Fruit fly (Drosophila melanogaster) S2 (cell line): ENCODE data around the gene CG14990.

Experiments
- CG8478 ChIP-seq: fragments of >200 bp; optimal IDR thresholded peaks from 2 replicates; lab custom pipeline; 2018
- CTCF ChIP-seq, 2 experiments: fragments of >200 bp; optimal IDR thresholded peaks; 2 replicates each; lab custom pipeline; 2018

CG14990 gene

DNA sequence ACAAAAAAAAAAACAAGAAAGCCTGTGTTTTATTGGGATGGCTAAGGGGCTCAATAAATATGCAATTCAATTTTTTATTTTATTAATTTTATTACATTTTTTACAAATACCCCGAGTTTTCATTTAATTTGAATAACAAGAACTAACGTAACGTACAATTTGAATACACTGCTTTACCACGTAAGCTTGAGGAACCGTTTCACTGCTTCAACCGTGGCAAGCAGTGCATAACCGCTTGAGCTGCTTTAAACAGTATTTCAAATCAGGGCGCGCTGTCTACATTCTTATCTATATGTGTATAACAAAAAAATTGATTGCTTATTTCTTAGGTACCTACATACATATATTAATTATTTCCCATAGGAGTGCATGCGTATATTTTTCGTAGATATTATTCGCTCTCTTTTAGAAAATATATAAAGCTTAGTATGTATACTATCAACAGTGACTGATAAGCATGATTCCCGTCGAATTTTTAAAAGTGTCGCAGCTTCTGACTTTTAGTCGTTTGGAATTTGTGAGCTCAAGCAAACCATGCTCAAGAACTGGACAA is at the start of gene CG14990:
TSS of gene CG14990 (plus strand) at position 503 of the 553 bp plus-strand sequence.
- TF ChIP-seq CTCF (optimal IDR thresholded peaks at IDR 0.05; lab: Kevin White, UChicago) (peak in 1 of 2 experiments; percentile 44), CG8478 (lab: Kevin White, UChicago) (no peak)

DNA sequence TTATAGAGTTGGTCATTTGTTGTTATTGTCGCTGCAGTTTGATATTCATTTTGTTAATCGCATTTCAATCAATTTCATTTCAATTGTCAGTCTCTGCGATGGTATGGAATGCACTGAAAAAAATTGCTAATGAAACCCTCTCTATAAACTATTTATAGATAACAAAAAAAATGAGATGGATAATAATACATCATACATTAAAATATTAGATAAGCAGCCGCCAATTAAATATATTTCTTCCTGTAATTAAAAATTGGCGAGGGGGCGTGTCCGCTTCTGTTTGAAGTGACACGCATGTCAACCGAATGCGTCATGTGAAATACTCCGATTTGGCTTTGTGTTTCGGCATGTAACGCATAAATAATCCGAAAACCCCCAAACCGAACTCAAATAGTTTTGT is 48.5 kb upstream of the CG14990 start:
- TF ChIP-seq CG8478 (lab: Kevin White, UChicago) = no peak
- no peak for TF ChIP-seq CTCF (optimal IDR thresholded peaks at IDR 0.05; lab: Kevin White, UChicago)

DNA sequence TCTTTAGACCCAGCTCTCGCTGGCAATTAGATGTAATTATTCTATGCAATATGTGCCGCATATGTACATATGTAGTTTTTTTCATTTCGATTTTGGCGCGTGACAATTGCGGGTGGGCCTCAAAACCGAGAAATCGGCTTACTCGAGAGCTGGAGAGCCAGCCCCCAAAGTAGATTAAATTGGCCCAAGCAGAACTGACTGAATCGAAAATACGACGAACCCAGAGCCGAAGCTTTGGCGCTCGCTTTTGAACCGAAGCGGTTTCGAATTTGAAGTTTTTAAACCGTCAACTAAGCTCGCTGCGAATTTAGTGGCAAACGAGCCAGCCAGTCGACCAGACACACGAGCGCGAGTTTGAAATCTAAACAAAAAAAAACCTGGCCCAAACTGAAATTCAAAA is 46.7 kb upstream of the CG14990 start, which contains the start of gene CG1136:
TSS of gene CG1136 (plus strand) at position 308 of the 400 bp plus-strand sequence.
- TF ChIP-seq CG8478 (lab: Kevin White, UChicago) = no peak
- TF ChIP-seq CTCF (optimal IDR thresholded peaks at IDR 0.05; lab: Kevin White, UChicago) = no peak

DNA sequence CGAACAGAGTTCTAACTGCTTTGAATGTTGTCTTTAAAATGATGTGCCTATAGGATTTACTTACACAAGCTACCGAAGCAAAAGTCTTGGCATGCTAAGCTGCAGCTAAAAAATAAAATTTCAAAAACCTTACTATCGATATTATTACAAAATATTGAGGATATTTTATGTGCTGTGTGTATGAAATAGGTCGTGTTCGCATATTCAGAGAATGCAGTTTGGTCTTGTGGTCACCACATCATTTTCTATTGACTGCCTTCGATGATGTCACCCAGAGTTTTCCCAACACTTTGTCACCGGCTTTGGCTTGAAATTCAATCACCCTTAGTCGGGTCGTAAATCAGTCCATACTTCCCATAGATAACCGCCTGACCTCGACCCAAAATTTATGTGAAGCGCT is 45.4 kb upstream of the CG14990 start, which contains the start of gene Dpy-30L2:
TSS of gene Dpy-30L2 (minus strand) at position 101 of the 400 bp plus-strand sequence.
- TF ChIP-seq CG8478 (lab: Kevin White, UChicago) (no peak), CTCF (optimal IDR thresholded peaks at IDR 0.05; lab: Kevin White, UChicago) (no peak)

DNA sequence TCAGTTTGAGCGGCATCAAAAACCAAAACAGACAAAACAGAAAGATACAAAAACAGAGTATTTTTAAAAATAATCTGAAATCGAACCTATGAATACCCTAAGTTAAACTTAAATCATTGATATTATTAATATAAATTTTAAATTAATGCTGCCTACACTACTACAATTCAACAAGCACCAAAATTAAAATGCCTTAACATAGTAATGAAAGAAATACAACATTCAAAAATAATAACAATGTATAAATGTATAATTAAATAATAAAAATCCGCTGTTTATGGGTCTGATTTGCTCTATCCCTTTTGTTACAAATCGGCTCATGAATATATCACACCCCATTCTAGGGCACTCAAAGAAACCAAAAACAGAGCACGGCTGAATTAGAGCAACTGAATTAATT is 43.9 kb upstream of the CG14990 start:
- TF ChIP-seq CG8478 (lab: Kevin White, UChicago) = no peak

DNA sequence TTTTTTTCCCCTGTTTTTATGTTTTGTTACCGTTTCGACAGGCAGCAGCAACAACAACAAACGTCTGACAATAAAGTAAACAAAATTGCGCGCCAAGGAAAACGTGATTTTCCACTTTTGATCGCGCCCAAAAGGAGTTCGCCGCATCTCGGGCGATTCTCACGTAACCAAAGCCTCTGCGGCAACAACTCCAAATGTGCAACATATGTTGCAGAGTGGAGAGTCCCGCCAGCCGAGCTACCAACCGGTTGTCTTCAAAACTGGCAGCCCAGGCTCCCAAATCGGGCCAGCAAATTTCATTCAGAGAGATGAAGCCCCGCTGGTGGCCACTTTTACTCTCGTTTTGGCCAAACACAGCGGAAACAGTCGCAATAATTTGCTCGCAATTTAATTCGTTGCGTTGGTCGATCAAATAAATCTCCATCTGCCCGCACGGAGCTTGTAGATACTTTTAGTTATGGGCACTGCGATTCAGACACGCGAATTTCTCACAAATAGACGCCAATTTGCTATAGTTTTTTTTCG is 37.5 kb upstream of the CG14990 start:
- TF ChIP-seq CG8478 (lab: Kevin White, UChicago) (no peak), CTCF (optimal IDR thresholded peaks at IDR 0.05; lab: Kevin White, UChicago) (no peak)

dm6 chr3L:4056812-4057211 is 36.2 kb upstream of the CG14990 start:
- TF ChIP-seq CG8478 (lab: Kevin White, UChicago) (no peak), CTCF (optimal IDR thresholded peaks at IDR 0.05; lab: Kevin White, UChicago) (no peak)

DNA sequence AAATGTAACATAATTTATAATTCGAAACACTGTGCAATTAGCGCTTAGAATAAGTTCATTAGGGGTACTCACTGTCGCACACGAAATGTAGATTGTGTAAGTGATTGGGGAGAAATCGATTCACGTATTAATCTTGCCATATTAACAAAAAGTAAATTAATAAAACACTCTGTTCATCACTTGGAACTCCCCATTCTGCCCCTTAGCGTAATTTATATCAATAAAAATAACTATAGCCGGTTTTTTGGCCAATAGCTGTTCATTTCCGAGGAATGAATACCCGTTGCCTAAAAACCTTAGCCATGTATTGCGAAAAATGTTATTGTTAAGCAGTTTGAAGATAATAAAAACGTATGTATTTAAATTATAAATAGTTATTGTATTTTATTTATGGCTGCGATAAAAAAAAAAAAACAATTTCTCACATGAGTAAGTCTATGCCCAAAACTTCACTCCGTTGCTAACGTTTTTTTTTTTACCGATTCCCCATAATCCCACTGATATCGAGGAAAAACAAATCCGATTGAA is 33.6 kb upstream of the CG14990 start, which contains the start of gene Ugt305A1:
TSS of gene Ugt305A1 (plus strand) at position 478 of the 528 bp plus-strand sequence.
- TF ChIP-seq CG8478 (lab: Kevin White, UChicago) = no peak
- no peak for TF ChIP-seq CTCF (optimal IDR thresholded peaks at IDR 0.05; lab: Kevin White, UChicago)

- no peak for TF ChIP-seq CTCF (optimal IDR thresholded peaks at IDR 0.05; lab: Kevin White, UChicago)
- TF ChIP-seq CG8478 (lab: Kevin White, UChicago) = no peak
Observed at dm6 chr3L:4061921-4062474, 31.0 kb upstream of the CG14990 start, which contains the start of gene dib. Gene dib, plus strand, starts transcription at chr3L:4062292.

DNA sequence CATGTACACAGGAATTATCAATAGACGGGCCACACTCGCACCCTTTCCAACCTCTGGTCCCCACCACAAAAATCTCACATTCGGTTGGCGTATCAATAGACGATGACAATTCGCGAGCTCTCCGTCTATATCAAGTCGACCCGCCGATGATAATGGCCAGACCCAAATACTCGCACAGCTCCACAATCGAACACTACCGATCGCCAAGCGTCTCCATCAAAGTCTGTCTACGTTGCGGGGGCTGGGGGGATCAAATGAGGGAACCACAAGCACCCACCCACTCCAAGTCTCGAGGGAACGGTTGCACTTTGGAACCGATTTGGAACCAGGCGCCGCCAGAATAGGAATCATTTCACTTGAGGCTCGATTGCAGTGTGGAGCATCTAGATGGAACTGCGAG is 24.6 kb upstream of the CG14990 start:
- TF ChIP-seq CG8478 (lab: Kevin White, UChicago) = no peak
- no peak for TF ChIP-seq CTCF (optimal IDR thresholded peaks at IDR 0.05; lab: Kevin White, UChicago)

DNA sequence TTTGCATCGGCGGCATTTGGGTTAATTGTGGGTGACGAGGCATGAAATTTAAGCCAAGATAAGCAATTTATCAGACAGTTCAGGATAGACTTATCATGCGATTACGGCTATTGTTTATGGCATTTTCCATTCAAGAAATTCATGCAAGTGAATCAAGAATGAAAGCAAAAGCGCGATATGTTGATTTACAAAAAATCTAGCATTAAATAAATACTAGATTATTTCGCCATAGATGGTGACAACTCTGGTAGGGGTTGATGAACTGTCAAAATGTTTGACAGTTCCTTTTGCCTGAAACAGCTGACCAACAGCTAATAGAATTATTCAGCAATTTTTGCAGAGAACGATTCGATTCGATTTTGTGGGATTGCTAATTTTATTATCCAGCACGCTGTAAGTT is 23.9 kb upstream of the CG14990 start, which contains the start of gene CG32259:
TSS of gene CG32259 (plus strand) at position 301 of the 400 bp plus-strand sequence.
- TF ChIP-seq CTCF (optimal IDR thresholded peaks at IDR 0.05; lab: Kevin White, UChicago) = no peak
- no peak for TF ChIP-seq CG8478 (lab: Kevin White, UChicago)

- TF ChIP-seq CG8478 (lab: Kevin White, UChicago) (no peak), CTCF (optimal IDR thresholded peaks at IDR 0.05; lab: Kevin White, UChicago) (no peak)
Observed at dm6 chr3L:4070221-4070995, 22.6 kb upstream of the CG14990 start.

- TF ChIP-seq CTCF (optimal IDR thresholded peaks at IDR 0.05; lab: Kevin White, UChicago) (no peak), CG8478 (lab: Kevin White, UChicago) (no peak)
Observed at dm6 chr3L:4070996-4071379, 22.0 kb upstream of the CG14990 start.

dm6 chr3L:4071561-4072049 is 21.4 kb upstream of the CG14990 start, which contains the start of gene wit:
Gene wit, minus strand, starts transcription at chr3L:4071717.
- TF ChIP-seq CG8478 (lab: Kevin White, UChicago) (no peak), CTCF (optimal IDR thresholded peaks at IDR 0.05; lab: Kevin White, UChicago) (no peak)
